Worm (Caenorhabditis elegans) whole organism, midembryonic: Measurements from ENCODE around the gene sdz-36.

ENCODE experiments used
- flt-1 ChIP-seq: fragments of 200-800 bp; sonication (Bioruptor generic); IDR thresholded peaks from 2 replicates; pipeline ENCODE4 v1.3.6; 2022; ENCODE audit warnings: missing genetic modification characterization, missing compliant biosample characterization
- ref-1 ChIP-seq: fragments of 200-800 bp; sonication (Bioruptor generic); conservative IDR thresholded peaks from 2 replicates; pipeline ENCODE4 v1.3.6; 2022; ENCODE audit warnings: missing genetic modification reagents, missing genetic modification characterization, missing compliant biosample characterization
- ztf-29 ChIP-seq: fragments of 200-800 bp; sonication (Bioruptor generic); IDR thresholded peaks from 2 replicates; pipeline ENCODE4 v1.3.6; 2022; ENCODE audit warnings: missing genetic modification reagents, missing genetic modification characterization, missing compliant biosample characterization

DNA sequence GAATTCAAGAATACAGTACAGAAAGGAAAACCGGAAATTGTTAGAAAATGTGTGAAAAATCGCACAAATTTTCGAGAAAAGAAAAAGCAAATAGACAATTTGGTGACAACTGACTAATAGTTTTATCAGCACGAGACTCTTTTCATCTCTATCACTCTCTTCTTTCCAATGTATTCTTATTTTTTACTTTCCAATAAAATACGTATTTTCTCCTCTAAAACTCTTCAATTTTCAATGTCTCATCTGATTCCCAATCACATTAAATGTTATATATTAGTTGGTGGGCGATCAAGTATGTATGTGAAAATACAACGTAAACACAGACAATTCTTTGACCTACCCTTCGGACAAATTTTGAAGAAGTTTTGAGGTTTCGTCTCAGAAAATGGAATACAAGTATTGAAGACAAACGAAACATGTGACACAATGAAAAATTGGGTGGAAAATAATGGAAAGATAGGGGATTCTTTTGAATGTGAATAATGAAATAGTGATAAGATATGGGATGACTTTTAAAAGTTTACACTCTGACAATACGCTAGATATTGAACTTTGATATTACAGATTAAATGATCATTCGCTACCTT lies 46.6 kb downstream of the sdz-36 start, which contains the start of gene cka-1:
- TF ChIP-seq ref-1 (GFP tag; lab: Robert Waterston, UW) (no peak), ztf-29 (no peak), flt-1 (GFP tag; lab: Robert Waterston, UW) (no peak)
